Worm (Caenorhabditis elegans) whole organism, L3 larva: ENCODE results near the gene srh-16.
A peak's percentile ranks its signal among the peaks of the same experiment; 100 is the strongest.

Source experiments
- R02D3.7 ChIP-seq: fragments of 150-350 bp; optimal IDR thresholded peaks from 2 replicates; lab custom pipeline; 2014; ENCODE audit warnings: missing biosample characterization, missing genetic modification characterization
- ZK546.5 ChIP-seq: sonication (generic microtip); optimal IDR thresholded peaks from 2 replicates; lab custom pipeline; 2017; ENCODE audit warnings: missing biosample characterization, missing genetic modification characterization
- aly-2 ChIP-seq: fragments of 150-350 bp; optimal IDR thresholded peaks from 2 replicates; lab custom pipeline; 2014; ENCODE audit warnings: missing biosample characterization, missing genetic modification characterization
- ama-1 ChIP-seq: fragments of 150-350 bp; optimal IDR thresholded peaks from 2 replicates; lab custom pipeline; 2018
- ceh-16 ChIP-seq: sonication (generic microtip); optimal IDR thresholded peaks from 2 replicates; lab custom pipeline; 2017; ENCODE audit warnings: missing biosample characterization, missing genetic modification characterization
- ceh-82 ChIP-seq: fragments of 150-350 bp; optimal IDR thresholded peaks from 2 replicates; lab custom pipeline; 2014; ENCODE audit warnings: missing biosample characterization, missing genetic modification characterization
- ceh-9 ChIP-seq: sonication (generic microtip); optimal IDR thresholded peaks from 2 replicates; lab custom pipeline; 2018; ENCODE audit warnings: missing biosample characterization, missing genetic modification characterization
- daf-12 ChIP-seq: fragments of 150-350 bp; optimal IDR thresholded peaks from 2 replicates; lab custom pipeline; 2014; ENCODE audit warnings: missing biosample characterization, missing genetic modification reagents, missing genetic modification characterization
- egl-27 ChIP-seq: sonication (generic microtip); optimal IDR thresholded peaks from 4 replicates; lab custom pipeline; 2017; ENCODE audit warnings: missing biosample characterization, missing genetic modification reagents, missing genetic modification characterization
- egl-5 ChIP-seq: fragments of 150-350 bp; optimal IDR thresholded peaks from 2 replicates; lab custom pipeline; 2017; ENCODE audit warnings: missing biosample characterization, missing genetic modification reagents, missing genetic modification characterization, inconsistent platforms
- elt-1 ChIP-seq: fragments of 150-350 bp; optimal IDR thresholded peaks from 2 replicates; lab custom pipeline; 2014; ENCODE audit warnings: missing biosample characterization, missing genetic modification characterization
- elt-2 ChIP-seq: sonication (generic microtip); optimal IDR thresholded peaks from 2 replicates; lab custom pipeline; 2016; ENCODE audit warnings: missing genetic modification reagents, mild to moderate bottlenecking, missing genetic modification characterization, missing compliant biosample characterization
- elt-3 ChIP-seq, 3 experiments: fragments of 150-350 bp in 1 of 3; sonication (generic microtip) in 2 of 3; optimal IDR thresholded peaks; 2 replicates in 2 of 3; 4 replicates in 1 of 3; lab custom pipeline; 2014 to 2017; ENCODE audit warnings: missing biosample characterization in 3 of 3, missing genetic modification characterization in 3 of 3
- eor-1 ChIP-seq, 2 experiments: fragments of 150-350 bp; optimal IDR thresholded peaks; 2 replicates each; lab custom pipeline; 2014 to 2018; ENCODE audit warnings: missing biosample characterization in 2 of 2, missing genetic modification characterization in 2 of 2
- fkh-10 ChIP-seq: sonication (generic microtip); optimal IDR thresholded peaks from 2 replicates; lab custom pipeline; 2017; ENCODE audit warnings: missing biosample characterization, missing genetic modification reagents, missing genetic modification characterization
- fos-1 ChIP-seq: fragments of 150-350 bp; optimal IDR thresholded peaks from 2 replicates; lab custom pipeline; 2014; ENCODE audit warnings: missing biosample characterization, missing genetic modification characterization
- hmg-11 ChIP-seq: sonication (generic microtip); optimal IDR thresholded peaks from 2 replicates; lab custom pipeline; 2016; ENCODE audit warnings: missing genetic modification characterization, missing compliant biosample characterization
- jun-1 ChIP-seq: fragments of 150-350 bp; optimal IDR thresholded peaks from 2 replicates; lab custom pipeline; 2014; ENCODE audit warnings: missing biosample characterization, missing genetic modification reagents, missing genetic modification characterization
- lin-15B ChIP-seq: fragments of 150-350 bp; optimal IDR thresholded peaks from 2 replicates; lab custom pipeline; 2014; ENCODE audit warnings: missing biosample characterization, missing genetic modification characterization
- lin-39 ChIP-seq: fragments of 150-350 bp; optimal IDR thresholded peaks from 2 replicates; lab custom pipeline; 2018; ENCODE audit warnings: missing biosample characterization, missing genetic modification reagents, missing genetic modification characterization
- lsy-12 ChIP-seq: sonication (generic microtip); optimal IDR thresholded peaks from 2 replicates; lab custom pipeline; 2016; ENCODE audit warnings: mild to moderate bottlenecking, missing genetic modification characterization, missing compliant biosample characterization
- mml-1 ChIP-seq: fragments of 150-350 bp; sonication (generic microtip); optimal IDR thresholded peaks from 3 replicates; lab custom pipeline; 2014; ENCODE audit warnings: missing biosample characterization, missing genetic modification characterization
- nfya-1 ChIP-seq: sonication (generic microtip); optimal IDR thresholded peaks from 2 replicates; lab custom pipeline; 2017; ENCODE audit warnings: missing genetic modification characterization, mild to moderate bottlenecking, missing compliant biosample characterization, antibody characterized with exemption, moderate library complexity; ENCODE audit not compliant: insufficient read depth
- nhr-11 ChIP-seq: fragments of 150-350 bp; optimal IDR thresholded peaks from 2 replicates; lab custom pipeline; 2014; ENCODE audit warnings: missing biosample characterization, missing genetic modification characterization
- nhr-12 ChIP-seq: fragments of 150-350 bp; optimal IDR thresholded peaks from 2 replicates; lab custom pipeline; 2014; ENCODE audit warnings: missing biosample characterization, missing genetic modification characterization
- nhr-23 ChIP-seq: fragments of 150-350 bp; optimal IDR thresholded peaks from 2 replicates; lab custom pipeline; 2014; ENCODE audit warnings: missing biosample characterization, missing genetic modification reagents, missing genetic modification characterization
- nhr-237 ChIP-seq: fragments of 150-350 bp; optimal IDR thresholded peaks from 2 replicates; lab custom pipeline; 2014; ENCODE audit warnings: missing biosample characterization, missing genetic modification characterization
- nhr-25 ChIP-seq: sonication (generic microtip); optimal IDR thresholded peaks from 2 replicates; lab custom pipeline; 2017; ENCODE audit warnings: missing biosample characterization, missing genetic modification characterization
- nhr-28 ChIP-seq: fragments of 150-350 bp; optimal IDR thresholded peaks from 2 replicates; lab custom pipeline; 2014; ENCODE audit warnings: missing biosample characterization, missing genetic modification characterization
- nhr-43 ChIP-seq: sonication (generic microtip); optimal IDR thresholded peaks from 2 replicates; lab custom pipeline; 2016; ENCODE audit warnings: mild to moderate bottlenecking, missing genetic modification characterization, missing compliant biosample characterization; ENCODE audit not compliant: poor library complexity, severe bottlenecking
- nhr-77 ChIP-seq: fragments of 150-350 bp; optimal IDR thresholded peaks from 2 replicates; lab custom pipeline; 2014; ENCODE audit warnings: missing biosample characterization, missing genetic modification characterization
- sea-2 ChIP-seq: fragments of 150-350 bp; sonication (generic microtip); optimal IDR thresholded peaks from 4 replicates; lab custom pipeline; 2014; ENCODE audit warnings: missing biosample characterization, missing genetic modification reagents, missing genetic modification characterization
- skn-1 ChIP-seq: fragments of 150-350 bp; optimal IDR thresholded peaks from 2 replicates; lab custom pipeline; 2014; ENCODE audit warnings: missing biosample characterization, missing genetic modification characterization
- snpc-4 ChIP-seq: fragments of 150-350 bp; optimal IDR thresholded peaks from 2 replicates; lab custom pipeline; 2014; ENCODE audit warnings: missing biosample characterization, missing genetic modification characterization
- tbx-2 ChIP-seq: sonication (generic microtip); optimal IDR thresholded peaks from 2 replicates; lab custom pipeline; 2016; ENCODE audit warnings: mild to moderate bottlenecking, missing genetic modification characterization, missing compliant biosample characterization
- unc-39 ChIP-seq: sonication (generic microtip); optimal IDR thresholded peaks from 4 replicates; lab custom pipeline; 2017; ENCODE audit warnings: missing biosample characterization, missing genetic modification characterization
- unc-62 ChIP-seq: fragments of 150-350 bp; sonication (generic microtip); optimal IDR thresholded peaks from 4 replicates; lab custom pipeline; 2014; ENCODE audit warnings: missing biosample characterization, missing genetic modification reagents, missing genetic modification characterization
- zag-1 ChIP-seq: fragments of 150-350 bp; optimal IDR thresholded peaks from 2 replicates; lab custom pipeline; 2014; ENCODE audit warnings: missing biosample characterization, missing genetic modification characterization
- ztf-11 ChIP-seq: fragments of 150-350 bp; optimal IDR thresholded peaks from 2 replicates; lab custom pipeline; 2014; ENCODE audit warnings: missing biosample characterization, missing genetic modification characterization
- ztf-4 ChIP-seq: fragments of 150-350 bp; optimal IDR thresholded peaks from 2 replicates; lab custom pipeline; 2014; ENCODE audit warnings: missing biosample characterization, missing genetic modification characterization

srh-16 gene

DNA sequence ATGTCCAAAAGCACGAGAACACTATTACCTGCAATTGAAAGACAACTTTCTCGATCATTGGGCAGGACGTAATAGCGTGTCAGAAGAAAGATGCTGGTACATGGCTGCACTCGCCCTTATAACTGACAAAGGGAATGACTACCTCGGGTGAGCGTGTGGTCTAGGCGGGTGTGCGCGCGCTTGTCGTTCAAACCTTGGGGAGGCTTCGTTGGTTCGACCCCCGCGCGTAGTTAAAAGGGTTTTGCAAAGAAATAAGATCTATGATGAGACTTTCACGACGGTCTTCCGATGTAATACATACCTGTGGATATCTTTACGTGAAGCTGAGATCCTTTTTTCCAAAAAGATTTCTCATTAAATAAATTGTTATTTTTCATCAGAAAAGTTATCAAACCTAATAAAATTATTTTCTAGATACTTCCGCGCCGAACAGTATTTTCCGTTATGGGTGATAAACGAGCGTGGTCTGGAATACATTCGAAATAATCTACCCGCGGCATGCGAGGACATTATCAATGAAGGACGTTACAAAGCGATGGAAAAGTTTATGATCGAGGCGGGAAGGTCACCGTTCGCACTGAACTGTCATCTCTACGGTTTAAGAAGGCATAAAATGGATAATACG, 11.9 kb downstream of the srh-16 start (continued):
- TF ChIP-seq nhr-28 (tag; lab: Kevin White, UChicago): peak; percentile 56
- TF ChIP-seq jun-1 (tag; lab: Kevin White, UChicago): peak; percentile 66
- TF ChIP-seq ZK546.5 (tag; lab: Kevin White, UChicago): peak; percentile 7
- peak; percentile 71 for TF ChIP-seq ztf-4
- peak; percentile 37 for TF ChIP-seq ceh-16 (tag; lab: Kevin White, UChicago)
- TF ChIP-seq fkh-10 (GFP tag; lab: Kevin White, UChicago): peak; percentile 45
- TF ChIP-seq ceh-9 (tag; lab: Kevin White, UChicago): no peak
- TF ChIP-seq eor-1 (tag; optimal IDR thresholded peaks at IDR 0.05; lab: Kevin White, UChicago): no peak
- TF ChIP-seq hmg-11 (tag; lab: Kevin White, UChicago): peak; percentile 100
- TF ChIP-seq fos-1 (tag; lab: Kevin White, UChicago): no peak
- TF ChIP-seq R02D3.7 (tag; lab: Kevin White, UChicago): peak; percentile 69
- no peak for TF ChIP-seq nhr-237 (tag; lab: Kevin White, UChicago)
- peak; percentile 82 for TF ChIP-seq aly-2 (tag; lab: Kevin White, UChicago)

ce11 chrV:12305677-12306076, 14.0 kb downstream of the srh-16 start:
- TF ChIP-seq nhr-77 (no peak), ama-1 (lab: Kevin White, UChicago) (no peak), hmg-11 (tag; lab: Kevin White, UChicago) (no peak), egl-27 (no peak), tbx-2 (no peak), elt-3 (tag; optimal IDR thresholded peaks at IDR 0.05; lab: Kevin White, UChicago) (no peak), elt-2 (no peak), elt-1 (tag; lab: Kevin White, UChicago) (no peak), egl-5 (tag; lab: Kevin White, UChicago) (no peak), ceh-9 (tag; lab: Kevin White, UChicago) (no peak), sea-2 (GFP tag; lab: Kevin White, UChicago) (no peak), nhr-12 (tag; lab: Kevin White, UChicago) (no peak), aly-2 (tag; lab: Kevin White, UChicago) (no peak), ztf-11 (tag; lab: Kevin White, UChicago) (no peak), jun-1 (tag; lab: Kevin White, UChicago) (no peak), nhr-11 (tag; lab: Kevin White, UChicago) (no peak), daf-12 (tag; lab: Kevin White, UChicago) (no peak)

DNA sequence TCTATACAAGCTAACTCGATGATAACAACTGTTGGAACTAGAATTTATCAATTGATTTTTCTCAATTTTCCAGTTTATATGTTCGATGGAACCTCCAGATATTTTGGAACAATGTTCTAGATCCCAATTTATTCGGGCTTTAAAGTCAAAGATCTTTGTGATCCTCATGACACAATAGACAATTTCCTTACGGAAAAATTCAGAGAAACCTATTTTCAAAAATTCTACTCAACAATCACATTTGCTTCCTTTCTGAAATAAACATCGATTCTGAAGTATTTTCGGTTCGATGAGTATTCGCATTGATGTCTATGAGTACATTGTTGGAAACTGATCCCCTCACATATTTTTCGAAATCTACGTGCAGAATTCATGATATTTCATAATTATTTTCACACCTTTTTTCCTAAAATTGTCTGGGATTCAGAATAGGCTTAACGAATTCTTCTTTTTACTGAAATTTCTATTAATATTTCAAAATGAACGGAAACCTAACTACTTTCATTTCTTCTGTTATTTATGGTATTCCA, 15.4 kb downstream of the srh-16 start, which contains the start of gene srg-45:
srg-45 (plus strand) TSS at position 480 of the 530 bp plus-strand sequence.
- TF ChIP-seq daf-12 (tag; lab: Kevin White, UChicago): no peak
- TF ChIP-seq jun-1 (tag; lab: Kevin White, UChicago): no peak
- TF ChIP-seq elt-2: no peak
- no peak for TF ChIP-seq ztf-11 (tag; lab: Kevin White, UChicago)
- no peak for TF ChIP-seq snpc-4
- no peak for TF ChIP-seq hmg-11 (tag; lab: Kevin White, UChicago)
- TF ChIP-seq skn-1: no peak
- no peak for TF ChIP-seq tbx-2
- TF ChIP-seq lsy-12 (tag; lab: Kevin White, UChicago): no peak
- no peak for TF ChIP-seq lin-39 (tag; lab: Kevin White, UChicago)
- TF ChIP-seq lin-15B: no peak
- TF ChIP-seq ceh-82: no peak
- no peak for TF ChIP-seq mml-1 (tag; lab: Kevin White, UChicago)
- no peak for TF ChIP-seq nhr-43
- no peak for TF ChIP-seq zag-1
- no peak for TF ChIP-seq unc-39 (tag; lab: Kevin White, UChicago)
- no peak for TF ChIP-seq nhr-12 (tag; lab: Kevin White, UChicago)
- TF ChIP-seq ceh-9 (tag; lab: Kevin White, UChicago): no peak

DNA sequence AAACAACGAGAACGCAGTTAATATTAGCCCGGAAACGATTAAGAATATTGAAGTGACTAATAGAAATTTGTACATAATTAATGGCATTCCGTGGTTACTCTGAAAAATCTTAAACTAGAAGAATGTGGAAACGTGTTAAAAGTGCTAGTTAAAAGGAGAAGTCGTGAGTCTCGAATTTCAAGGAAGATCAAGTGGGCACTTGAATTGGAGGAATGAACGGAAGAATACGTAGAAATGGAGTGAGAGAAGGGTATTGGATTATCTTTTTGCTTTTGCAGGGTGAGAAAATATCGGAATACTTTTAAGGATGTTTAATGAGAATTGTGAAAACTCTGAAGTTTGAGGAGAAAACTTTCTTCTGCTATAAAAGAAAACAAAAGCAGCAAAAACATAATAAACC, 18.6 kb downstream of the srh-16 start, which contains the start of gene hpo-30:
hpo-30 (minus strand) TSS at position 101 of the 400 bp plus-strand sequence.
- TF ChIP-seq ceh-82: no peak
- TF ChIP-seq nhr-25: no peak
- no peak for TF ChIP-seq nhr-12 (tag; lab: Kevin White, UChicago)
- no peak for TF ChIP-seq aly-2 (tag; lab: Kevin White, UChicago)
- no peak for TF ChIP-seq nhr-23 (tag; lab: Kevin White, UChicago)
- no peak for TF ChIP-seq eor-1 (tag; optimal IDR thresholded peaks at IDR 0.05; lab: Kevin White, UChicago)
- no peak for TF ChIP-seq tbx-2
- TF ChIP-seq ztf-11 (tag; lab: Kevin White, UChicago): no peak
- no peak for TF ChIP-seq unc-62 (GFP tag; lab: Kevin White, UChicago)
- no peak for TF ChIP-seq ceh-16 (tag; lab: Kevin White, UChicago)
- no peak for TF ChIP-seq elt-3 (tag; optimal IDR thresholded peaks at IDR 0.05; lab: Kevin White, UChicago)
- TF ChIP-seq snpc-4: no peak
- no peak for TF ChIP-seq skn-1
- TF ChIP-seq jun-1 (tag; lab: Kevin White, UChicago): no peak
- no peak for TF ChIP-seq nfya-1 (tag; lab: Kevin White, UChicago)
- no peak for TF ChIP-seq ztf-4
- TF ChIP-seq daf-12 (tag; lab: Kevin White, UChicago): no peak
- TF ChIP-seq zag-1: no peak
